Worm (Caenorhabditis elegans) whole organism, L1 larva: Measurements from ENCODE around the gene C03B1.3.
A peak's percentile ranks its signal among the peaks of the same experiment; 100 is the strongest.

ENCODE experiments used
- C04F5.9 ChIP-seq: sonication (generic microtip); optimal IDR thresholded peaks from 2 replicates; lab custom pipeline; 2016; ENCODE audit warnings: missing genetic modification characterization, missing compliant biosample characterization
- C16A3.4 ChIP-seq: fragments of 150-350 bp; optimal IDR thresholded peaks from 2 replicates; lab custom pipeline; 2014; ENCODE audit warnings: missing biosample characterization, missing genetic modification characterization
- F16B12.6 ChIP-seq: fragments of 150-350 bp; optimal IDR thresholded peaks from 2 replicates; lab custom pipeline; 2014; ENCODE audit warnings: missing biosample characterization, missing genetic modification characterization
- Y116A8C.19 ChIP-seq: sonication (generic microtip); optimal IDR thresholded peaks from 2 replicates; lab custom pipeline; 2016; ENCODE audit warnings: missing compliant biosample characterization, missing genetic modification characterization, borderline replicate concordance
- alr-1 ChIP-seq: fragments of 200-800 bp; sonication (Bioruptor generic); optimal IDR thresholded peaks from 2 replicates; lab custom pipeline; 2018; ENCODE audit warnings: borderline replicate concordance, mild to moderate bottlenecking, missing genetic modification characterization, missing compliant biosample characterization
- blmp-1 ChIP-seq: fragments of 150-350 bp; optimal IDR thresholded peaks from 2 replicates; lab custom pipeline; 2014; ENCODE audit warnings: missing biosample characterization, missing genetic modification characterization
- ceh-63 ChIP-seq: fragments of 200-800 bp; sonication (Bioruptor generic); optimal IDR thresholded peaks from 2 replicates; lab custom pipeline; 2018; ENCODE audit warnings: mild to moderate bottlenecking, missing genetic modification characterization, missing compliant biosample characterization
- ceh-8 ChIP-seq: fragments of 200-800 bp; sonication (Bioruptor generic); optimal IDR thresholded peaks from 2 replicates; lab custom pipeline; 2018; ENCODE audit warnings: mild to moderate bottlenecking, missing genetic modification characterization, moderate library complexity, missing compliant biosample characterization
- ceh-90 ChIP-seq: sonication (generic microtip); optimal IDR thresholded peaks from 2 replicates; lab custom pipeline; 2016; ENCODE audit warnings: missing genetic modification characterization, missing compliant biosample characterization
- dsc-1 ChIP-seq: sonication (generic microtip); optimal IDR thresholded peaks from 2 replicates; lab custom pipeline; 2016; ENCODE audit warnings: mild to moderate bottlenecking, missing genetic modification characterization, missing compliant biosample characterization
- efl-1 ChIP-seq, 4 experiments: fragments of 150-350 bp; optimal IDR thresholded peaks in 3 of 4; peaks in 1 of 4; 1 replicate in 1 of 4; 2 replicates in 3 of 4; lab custom pipeline; 2014; ENCODE audit warnings: missing biosample characterization in 2 of 4, missing genetic modification characterization in 2 of 4, missing genetic modification reagents in 2 of 4
- efl-3 ChIP-seq: fragments of 200-800 bp; sonication (Bioruptor generic); optimal IDR thresholded peaks from 2 replicates; lab custom pipeline; 2018; ENCODE audit warnings: mild to moderate bottlenecking, missing genetic modification characterization, missing compliant biosample characterization
- egl-27 ChIP-seq, 2 experiments: fragments of 150-350 bp in 1 of 2; sonication (generic microtip); optimal IDR thresholded peaks; 3 replicates each; lab custom pipeline; 2017 to 2018; ENCODE audit warnings: missing biosample characterization in 2 of 2, missing genetic modification characterization in 2 of 2, missing genetic modification reagents in 2 of 2
- fkh-10 ChIP-seq: sonication (generic microtip); optimal IDR thresholded peaks from 2 replicates; lab custom pipeline; 2017; ENCODE audit warnings: missing biosample characterization, missing genetic modification reagents, missing genetic modification characterization
- hpl-2 ChIP-seq: fragments of 150-350 bp; optimal IDR thresholded peaks from 2 replicates; lab custom pipeline; 2014; ENCODE audit warnings: missing biosample characterization, missing genetic modification reagents, missing genetic modification characterization
- jun-1 ChIP-seq: fragments of 150-350 bp; optimal IDR thresholded peaks from 2 replicates; lab custom pipeline; 2014; ENCODE audit warnings: missing biosample characterization, missing genetic modification reagents, missing genetic modification characterization
- lin-13 ChIP-seq: fragments of 150-350 bp; optimal IDR thresholded peaks from 2 replicates; lab custom pipeline; 2014; ENCODE audit warnings: missing biosample characterization, missing genetic modification reagents, missing genetic modification characterization
- lin-14 ChIP-seq: fragments of 200-800 bp; sonication (Bioruptor generic); optimal IDR thresholded peaks from 2 replicates; lab custom pipeline; 2018; ENCODE audit warnings: mild to moderate bottlenecking, missing genetic modification characterization, moderate library complexity, missing compliant biosample characterization
- mdl-1 ChIP-seq, 2 experiments: fragments of 150-350 bp; optimal IDR thresholded peaks; 2 replicates each; lab custom pipeline; 2014 to 2017; ENCODE audit warnings: missing biosample characterization in 2 of 2, missing genetic modification characterization in 2 of 2, inconsistent platforms in 1 of 2
- nhr-11 ChIP-seq: fragments of 150-350 bp; optimal IDR thresholded peaks from 2 replicates; lab custom pipeline; 2014; ENCODE audit warnings: missing biosample characterization, missing genetic modification characterization
- nhr-19 ChIP-seq: fragments of 200-800 bp; sonication (Bioruptor generic); conservative IDR thresholded peaks from 2 replicates; pipeline ENCODE4 v1.3.6; 2022; ENCODE audit warnings: missing genetic modification characterization, missing compliant biosample characterization
- nhr-237 ChIP-seq: fragments of 150-350 bp; optimal IDR thresholded peaks from 2 replicates; lab custom pipeline; 2014; ENCODE audit warnings: missing biosample characterization, missing genetic modification characterization
- nhr-28 ChIP-seq: fragments of 150-350 bp; optimal IDR thresholded peaks from 2 replicates; lab custom pipeline; 2014; ENCODE audit warnings: missing biosample characterization, missing genetic modification characterization
- nhr-85 ChIP-seq: sonication (generic microtip); peaks from one replicate; lab custom pipeline; 2016; ENCODE audit warnings: missing genetic modification characterization, inconsistent platforms, missing compliant biosample characterization
- nhr-90 ChIP-seq: sonication (generic microtip); optimal IDR thresholded peaks from 2 replicates; lab custom pipeline; 2016; ENCODE audit warnings: mild to moderate bottlenecking, missing genetic modification characterization, missing compliant biosample characterization; ENCODE audit not compliant: poor library complexity
- snpc-4 ChIP-seq: fragments of 150-350 bp; optimal IDR thresholded peaks from 2 replicates; lab custom pipeline; 2014; ENCODE audit warnings: missing biosample characterization, missing genetic modification characterization
- sptf-1 ChIP-seq: fragments of 150-350 bp; optimal IDR thresholded peaks from 2 replicates; lab custom pipeline; 2014; ENCODE audit warnings: missing biosample characterization, missing genetic modification characterization
- swsn-7 ChIP-seq: sonication (generic microtip); optimal IDR thresholded peaks from 2 replicates; lab custom pipeline; 2016; ENCODE audit warnings: missing genetic modification characterization, missing compliant biosample characterization
- tbx-2 ChIP-seq: sonication (generic microtip); optimal IDR thresholded peaks from 2 replicates; lab custom pipeline; 2016; ENCODE audit warnings: missing genetic modification characterization, missing compliant biosample characterization
- tlp-1 ChIP-seq: fragments of 150-350 bp; optimal IDR thresholded peaks from 2 replicates; lab custom pipeline; 2014; ENCODE audit warnings: missing biosample characterization, missing genetic modification characterization
- unc-86 ChIP-seq: sonication (generic microtip); optimal IDR thresholded peaks from 2 replicates; lab custom pipeline; 2016; ENCODE audit warnings: missing genetic modification characterization, missing compliant biosample characterization
- unc-98 ChIP-seq: fragments of 200-800 bp; sonication (Bioruptor generic); IDR thresholded peaks from 2 replicates; pipeline ENCODE4 v1.3.6; 2022; ENCODE audit warnings: missing genetic modification characterization, missing compliant biosample characterization
- vab-15 ChIP-seq: sonication (generic microtip); optimal IDR thresholded peaks from 2 replicates; lab custom pipeline; 2017; ENCODE audit warnings: missing genotype, mild to moderate bottlenecking, missing genetic modification characterization, missing compliant biosample characterization

The C03B1.3 gene

ce11 chrX:6324124-6324893 is 41.5 kb upstream of the C03B1.3 start:
- TF ChIP-seq tbx-2 (tag; lab: Kevin White, UChicago) = peak; percentile 3
- TF ChIP-seq jun-1 (tag; lab: Kevin White, UChicago) = peak; percentile 33

ce11 chrX:6326088-6326487 is 39.7 kb upstream of the C03B1.3 start, which contains the start of gene col-168:
TSS of gene col-168 (plus strand) at chrX:6326388.
- peak; percentile 70 for TF ChIP-seq nhr-85
- no peak for TF ChIP-seq sptf-1
- no peak for TF ChIP-seq dsc-1 (tag; lab: Kevin White, UChicago)
- no peak for TF ChIP-seq unc-98 (GFP tag; lab: Robert Waterston, UW)
- no peak for TF ChIP-seq ceh-90 (tag; lab: Kevin White, UChicago)
- TF ChIP-seq C04F5.9 (tag; lab: Kevin White, UChicago) = no peak
- TF ChIP-seq efl-1 (optimal IDR thresholded peaks at IDR 0.05; lab: Kevin White, UChicago) = no peak
- TF ChIP-seq efl-1 (GFP tag; optimal IDR thresholded peaks at IDR 0.05 in 1 of 2; lab: Kevin White, UChicago) = peak in 1 of 2 experiments; percentile 28
- no peak for TF ChIP-seq swsn-7 (tag; lab: Kevin White, UChicago)
- no peak for TF ChIP-seq nhr-28 (tag; lab: Kevin White, UChicago)
- TF ChIP-seq unc-86 (tag; lab: Kevin White, UChicago) = no peak
- no peak for TF ChIP-seq fkh-10 (GFP tag; lab: Kevin White, UChicago)
- TF ChIP-seq vab-15 (tag; lab: Kevin White, UChicago) = no peak
- no peak for TF ChIP-seq mdl-1 (tag; optimal IDR thresholded peaks at IDR 0.05; lab: Kevin White, UChicago)

ce11 chrX:6328860-6329259 is 37.0 kb upstream of the C03B1.3 start, which contains the start of gene col-169:
TSS of gene col-169 (plus strand) at chrX:6329160.
- TF ChIP-seq efl-3 (no peak), egl-27 (tag; optimal IDR thresholded peaks at IDR 0.05; lab: Kevin White, UChicago) (no peak), nhr-90 (no peak), ceh-8 (GFP tag; lab: Kevin White, UChicago) (no peak), hpl-2 (GFP tag; lab: Kevin White, UChicago) (no peak), alr-1 (no peak), nhr-85 (no peak), ceh-63 (GFP tag; lab: Kevin White, UChicago) (no peak), ceh-90 (tag; lab: Kevin White, UChicago) (no peak), swsn-7 (tag; lab: Kevin White, UChicago) (no peak), nhr-19 (no peak), F16B12.6 (tag; lab: Kevin White, UChicago) (no peak), snpc-4 (tag; lab: Kevin White, UChicago) (no peak), nhr-11 (no peak)

- TF ChIP-seq Y116A8C.19 (no peak), C16A3.4 (tag; lab: Kevin White, UChicago) (no peak), lin-14 (GFP tag; lab: Kevin White, UChicago) (no peak), tlp-1 (tag; lab: Kevin White, UChicago) (no peak), blmp-1 (tag; lab: Kevin White, UChicago) (no peak), lin-13 (GFP tag; lab: Kevin White, UChicago) (no peak), nhr-237 (tag; lab: Kevin White, UChicago) (no peak)
These were observed 34.4 kb upstream of the C03B1.3 start, which contains the start of gene col-170 for ce11 chrX:6331409-6331808. TSS of gene col-170 (plus strand) at chrX:6331709.

- TF ChIP-seq efl-1 (optimal IDR thresholded peaks at IDR 0.05; lab: Kevin White, UChicago) (no peak), efl-1 (GFP tag; optimal IDR thresholded peaks at IDR 0.05 in 1 of 2; lab: Kevin White, UChicago) (peak in 1 of 2 experiments; percentile 22), mdl-1 (tag; optimal IDR thresholded peaks at IDR 0.05; lab: Kevin White, UChicago) (no peak)
These were observed 31.8 kb upstream of the C03B1.3 start, which contains the start of gene col-171 for ce11 chrX:6333998-6334397. TSS of gene col-171 (plus strand) at chrX:6334298.
